Fruit fly (Drosophila melanogaster) whole organism, wandering third instar larva: ENCODE results near the gene nop5.

Experiments
- CrebA ChIP-seq: fragments of 200-800 bp; sonication (Bioruptor generic); optimal IDR thresholded peaks from 2 replicates; lab custom pipeline; 2016; ENCODE audit warnings: missing biosample characterization, mild to moderate bottlenecking, missing genetic modification characterization, borderline replicate concordance
- Dfd ChIP-seq: fragments of >200 bp; optimal IDR thresholded peaks from 2 replicates; lab custom pipeline; 2017; ENCODE audit warnings: missing biosample characterization, missing genetic modification characterization
- Dif ChIP-seq: fragments of 200-275, 200-300 bp; sonication (Bioruptor generic); optimal IDR thresholded peaks from 2 replicates; lab custom pipeline; 2018; ENCODE audit warnings: missing biosample characterization, missing genetic modification characterization; ENCODE audit not compliant: partially characterized antibody
- HLH106 ChIP-seq: fragments of 200-800 bp; optimal IDR thresholded peaks from 3 replicates; lab custom pipeline; 2019; ENCODE audit warnings: missing biosample characterization, mild to moderate bottlenecking, missing genetic modification characterization, moderate library complexity
- Hnf4 ChIP-seq: fragments of 200-800 bp; sonication (Bioruptor generic); optimal IDR thresholded peaks from 2 replicates; lab custom pipeline; 2016; ENCODE audit warnings: missing biosample characterization, mild to moderate bottlenecking, missing genetic modification characterization
- Hr83 ChIP-seq: fragments of 200-300 bp; sonication (Bioruptor generic); optimal IDR thresholded peaks from 2 replicates; lab custom pipeline; 2016; ENCODE audit warnings: missing biosample characterization, mild to moderate bottlenecking, missing genetic modification characterization, moderate library complexity; ENCODE audit not compliant: poor library complexity, severe bottlenecking
- Jra ChIP-seq: sonication (Bioruptor generic); optimal IDR thresholded peaks from 2 replicates; lab custom pipeline; 2016; ENCODE audit warnings: missing biosample characterization, missing genetic modification characterization
- Mio ChIP-seq: sonication (Bioruptor generic); optimal IDR thresholded peaks from 2 replicates; lab custom pipeline; 2016; ENCODE audit warnings: missing biosample characterization, missing genetic modification characterization
- Myc ChIP-seq: fragments of >200 bp; optimal IDR thresholded peaks from 2 replicates; lab custom pipeline; 2017
- N ChIP-seq: fragments of >200 bp; optimal IDR thresholded peaks from 2 replicates; lab custom pipeline; 2018; ENCODE audit warnings: missing biosample characterization, missing external identifiers, missing genetic modification characterization
- OdsH ChIP-seq: fragments of 200-800 bp; sonication (Bioruptor generic); optimal IDR thresholded peaks from 2 replicates; lab custom pipeline; 2016; ENCODE audit warnings: missing biosample characterization, mild to moderate bottlenecking, missing genetic modification characterization
- Rel ChIP-seq, 2 experiments: fragments of 200-800 bp; sonication (Bioruptor generic) in 1 of 2; optimal IDR thresholded peaks; 2 replicates in 1 of 2; 3 replicates in 1 of 2; lab custom pipeline; 2016 to 2019; ENCODE audit warnings: mild to moderate bottlenecking in 2 of 2, missing biosample characterization in 2 of 2, missing genetic modification characterization in 2 of 2, moderate library complexity in 1 of 2
- Sp1 ChIP-seq: fragments of 200-800 bp; sonication (Bioruptor generic); optimal IDR thresholded peaks from 3 replicates; lab custom pipeline; 2019; ENCODE audit warnings: missing biosample characterization, mild to moderate bottlenecking, missing genetic modification characterization, moderate library complexity
- brk ChIP-seq: fragments of 200-800 bp; sonication (Bioruptor generic); optimal IDR thresholded peaks from 2 replicates; lab custom pipeline; 2016; ENCODE audit warnings: missing biosample characterization, mild to moderate bottlenecking, missing genetic modification characterization
- dl ChIP-seq, 2 experiments: fragments of 175-275, 200-275 bp in 1 of 2; fragments of 200-275 bp in 1 of 2; sonication (Bioruptor generic); optimal IDR thresholded peaks; lab custom pipeline; 2018; ENCODE audit warnings: mild to moderate bottlenecking in 2 of 2, missing biosample characterization in 2 of 2, missing genetic modification characterization in 2 of 2, moderate library complexity in 2 of 2; ENCODE audit not compliant: partially characterized antibody in 2 of 2, insufficient read depth in 1 of 2
- dmrt93B ChIP-seq: fragments of 200-800 bp; sonication (Bioruptor generic); optimal IDR thresholded peaks from 2 replicates; lab custom pipeline; 2018; ENCODE audit warnings: missing biosample characterization, mild to moderate bottlenecking, missing genetic modification characterization
- foxo ChIP-seq, 2 experiments: fragments of 200-800 bp; sonication (Bioruptor generic); optimal IDR thresholded peaks; 2 replicates in 1 of 2; 3 replicates in 1 of 2; lab custom pipeline; 2016 to 2017; ENCODE audit warnings: missing biosample characterization in 2 of 2, missing genetic modification characterization in 2 of 2
- fru ChIP-seq: fragments of 200-800 bp; sonication (Bioruptor generic); optimal IDR thresholded peaks from 3 replicates; lab custom pipeline; 2016; ENCODE audit warnings: missing biosample characterization, mild to moderate bottlenecking, missing genetic modification characterization
- h ChIP-seq: fragments of 200-800 bp; sonication (Bioruptor generic); optimal IDR thresholded peaks from 3 replicates; lab custom pipeline; 2016; ENCODE audit warnings: missing biosample characterization, mild to moderate bottlenecking, missing genetic modification characterization
- rgr ChIP-seq: fragments of 200-800 bp; sonication (Bioruptor generic); optimal IDR thresholded peaks from 3 replicates; lab custom pipeline; 2016; ENCODE audit warnings: missing biosample characterization, mild to moderate bottlenecking, missing genetic modification characterization
- sage ChIP-seq: fragments of 200-800 bp; sonication (Bioruptor generic); optimal IDR thresholded peaks from 2 replicates; lab custom pipeline; 2016; ENCODE audit warnings: missing biosample characterization, mild to moderate bottlenecking, missing genetic modification characterization
- sv ChIP-seq: fragments of 200-800 bp; sonication (Bioruptor generic); optimal IDR thresholded peaks from 3 replicates; lab custom pipeline; 2016; ENCODE audit warnings: missing biosample characterization, missing genetic modification characterization
- tai ChIP-seq: sonication (Bioruptor generic); optimal IDR thresholded peaks from 2 replicates; lab custom pipeline; 2016; ENCODE audit warnings: missing biosample characterization, missing genetic modification characterization
- usp ChIP-seq: fragments of >200 bp; optimal IDR thresholded peaks from 2 replicates; lab custom pipeline; 2017; ENCODE audit warnings: missing biosample characterization, missing genetic modification characterization
- woc ChIP-seq: sonication (Bioruptor generic); optimal IDR thresholded peaks from 2 replicates; lab custom pipeline; 2016; ENCODE audit warnings: missing biosample characterization, mild to moderate bottlenecking, missing genetic modification characterization

nop5 gene

dm6 chr2L:6874526-6875198, 43.9 kb downstream of the nop5 start, which contains the start of gene Nlg2:
TSS of gene Nlg2 (plus strand) at chr2L:6874900.
- TF ChIP-seq Dfd: no peak
- TF ChIP-seq rgr (GFP tag; lab: Kevin White, UChicago): no peak
- TF ChIP-seq sage (GFP tag; lab: Kevin White, UChicago): no peak
- TF ChIP-seq Dif (GFP tag; lab: Kevin White, UChicago): no peak
- no peak for TF ChIP-seq tai
- TF ChIP-seq CrebA (GFP tag; lab: Kevin White, UChicago): no peak
- TF ChIP-seq Mio (GFP tag; lab: Kevin White, UChicago): no peak
- TF ChIP-seq sv (GFP tag; lab: Kevin White, UChicago): peak; percentile 1
- no peak for TF ChIP-seq Hr83 (GFP tag; lab: Kevin White, UChicago)
- peak; percentile 20 for TF ChIP-seq HLH106 (tag; lab: Kevin White, UChicago)
- TF ChIP-seq Sp1 (GFP tag; lab: Kevin White, UChicago): peak; percentile 10
- TF ChIP-seq dmrt93B (GFP tag; lab: Kevin White, UChicago): no peak
- no peak for TF ChIP-seq Rel (GFP tag; optimal IDR thresholded peaks at IDR 0.05; lab: Kevin White, UChicago)
- no peak for TF ChIP-seq Rel (tag; optimal IDR thresholded peaks at IDR 0.05; lab: Kevin White, UChicago)
- TF ChIP-seq, all 38 proteins: peak for 3

dm6 chr2L:6874006-6874405, 44.5 kb downstream of the nop5 start:
- TF ChIP-seq foxo (GFP tag; optimal IDR thresholded peaks at IDR 0.05; lab: Kevin White, UChicago) (no peak), sv (GFP tag; lab: Kevin White, UChicago) (no peak), Hr83 (GFP tag; lab: Kevin White, UChicago) (no peak)
- TF ChIP-seq, all 38 proteins: peak for 0

- TF ChIP-seq Jra (GFP tag; lab: Kevin White, UChicago): no peak
- no peak for TF ChIP-seq N (GFP tag; lab: Kevin White, UChicago)
- TF ChIP-seq foxo (GFP tag; optimal IDR thresholded peaks at IDR 0.05; lab: Kevin White, UChicago): no peak
- no peak for TF ChIP-seq Mio (GFP tag; lab: Kevin White, UChicago)
- no peak for TF ChIP-seq fru (GFP tag; lab: Kevin White, UChicago)
- TF ChIP-seq OdsH (GFP tag; lab: Kevin White, UChicago): no peak
- TF ChIP-seq Hr83 (GFP tag; lab: Kevin White, UChicago): no peak
- TF ChIP-seq h (GFP tag; lab: Kevin White, UChicago): no peak
- no peak for TF ChIP-seq Dif (GFP tag; lab: Kevin White, UChicago)
- no peak for TF ChIP-seq Rel (GFP tag; optimal IDR thresholded peaks at IDR 0.05; lab: Kevin White, UChicago)
- no peak for TF ChIP-seq Rel (tag; optimal IDR thresholded peaks at IDR 0.05; lab: Kevin White, UChicago)
- no peak for TF ChIP-seq sv (GFP tag; lab: Kevin White, UChicago)
- TF ChIP-seq brk (GFP tag; lab: Kevin White, UChicago): no peak
- no peak for TF ChIP-seq Sp1 (GFP tag; lab: Kevin White, UChicago)
- TF ChIP-seq woc (GFP tag; lab: Kevin White, UChicago): no peak
- TF ChIP-seq Myc: no peak
- no peak for TF ChIP-seq Hnf4 (GFP tag; lab: Kevin White, UChicago)
- no peak for TF ChIP-seq sage (GFP tag; lab: Kevin White, UChicago)
- TF ChIP-seq HLH106 (tag; lab: Kevin White, UChicago): no peak
- TF ChIP-seq, all 38 proteins: peak for 0
Measured at dm6 chr2L:6870777-6871176, 47.8 kb downstream of the nop5 start.

- no peak for TF ChIP-seq OdsH (GFP tag; lab: Kevin White, UChicago)
- no peak for TF ChIP-seq Hnf4 (GFP tag; lab: Kevin White, UChicago)
- TF ChIP-seq dl (GFP tag; optimal IDR thresholded peaks at IDR 0.05; lab: Kevin White, UChicago; ENCODE audit: insufficient read depth in 1 of 2, partially characterized antibody in 2 of 2): no peak
- TF ChIP-seq Dif (GFP tag; lab: Kevin White, UChicago): peak; percentile 13
- no peak for TF ChIP-seq usp (GFP tag; lab: Kevin White, UChicago)
Measured at dm6 chr2L:6870289-6870688, 48.3 kb downstream of the nop5 start, which contains the start of gene Nha1. TSS of gene Nha1 (minus strand) at chr2L:6870389.

- TF ChIP-seq Dif (GFP tag; lab: Kevin White, UChicago) (no peak), h (GFP tag; lab: Kevin White, UChicago) (peak; percentile 50)
- TF ChIP-seq, all 38 proteins: peak for 1
Measured at dm6 chr2L:6868178-6868867, 50.2 kb downstream of the nop5 start.
